Worm (Caenorhabditis elegans): ENCODE results near the gene T01C3.11.

DNA sequence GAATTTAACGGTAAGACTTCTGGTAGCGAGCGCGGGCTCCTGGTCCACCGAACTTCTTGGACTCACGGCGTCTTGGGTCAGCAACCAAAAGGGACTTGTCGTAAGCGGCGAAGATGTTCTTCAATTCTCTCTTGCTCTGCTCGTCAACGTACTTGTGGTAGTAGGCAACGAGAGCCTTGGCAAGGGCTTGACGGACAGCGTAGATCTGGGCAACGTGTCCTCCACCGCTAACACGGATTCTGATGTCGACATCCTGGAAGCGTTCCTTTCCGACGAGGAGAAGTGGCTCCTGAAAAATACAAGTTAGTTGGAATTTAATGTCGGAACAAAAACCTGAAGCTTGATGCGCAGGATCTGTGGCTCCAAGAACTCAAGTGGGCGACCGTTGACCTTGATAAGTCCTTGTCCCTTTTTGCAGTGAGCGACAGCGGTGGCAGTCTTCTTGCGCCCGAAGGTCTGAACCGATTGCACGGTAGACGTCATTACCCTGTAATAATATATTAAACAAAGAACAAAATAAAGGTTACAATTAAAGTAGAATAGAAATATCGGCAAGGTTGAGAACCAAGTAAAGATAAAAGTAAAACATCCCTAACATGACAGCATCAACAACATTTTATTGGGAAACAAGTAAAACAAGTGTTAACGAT is 845 bp downstream of the T01C3.11 start, which contains the start of gene rps-16:
- TF ChIP-seq ama-1 (optimal IDR thresholded peaks at IDR 0.05) (peak; percentile 33), B0310.2 (tag; optimal IDR thresholded peaks at IDR 0.05) (no peak), aly-1 (tag; optimal IDR thresholded peaks at IDR 0.05) (no peak), tra-4 (tag; optimal IDR thresholded peaks at IDR 0.05) (no peak), flt-1 (GFP tag; IDR thresholded peaks at IDR 0.05) (no peak), tbx-37 (GFP tag; conservative IDR thresholded peaks at IDR 0.05) (no peak), tbx-11 (GFP tag; IDR thresholded peaks at IDR 0.05) (no peak), sea-1 (GFP tag; conservative IDR thresholded peaks at IDR 0.05) (no peak), ceh-36 (tag; optimal IDR thresholded peaks at IDR 0.05) (no peak), scrt-1 (GFP tag; IDR thresholded peaks at IDR 0.05) (no peak), ets-7 (tag; optimal IDR thresholded peaks at IDR 0.05) (no peak)

Data from whole organism, early embryonic.